Worm (Caenorhabditis elegans): ENCODE measurements around the gene C27H5.6.

ce11 chrII:7207649-7208048 lies 20.6 kb upstream of the C27H5.6 start:
- TF ChIP-seq lin-39 (tag; optimal IDR thresholded peaks at IDR 0.05) (no peak), ztf-7 (tag; optimal IDR thresholded peaks at IDR 0.05) (no peak), zag-1 (tag; optimal IDR thresholded peaks at IDR 0.05) (no peak), mep-1 (tag; optimal IDR thresholded peaks at IDR 0.05) (no peak), R02D3.7 (tag; optimal IDR thresholded peaks at IDR 0.05) (no peak), dve-1 (tag; optimal IDR thresholded peaks at IDR 0.05; ENCODE audit: insufficient read depth) (no peak), ztf-11 (tag; optimal IDR thresholded peaks at IDR 0.05) (no peak), rbr-2 (tag; optimal IDR thresholded peaks at IDR 0.05) (no peak), unc-39 (tag; optimal IDR thresholded peaks at IDR 0.05) (no peak), ceh-82 (tag; optimal IDR thresholded peaks at IDR 0.05) (no peak), hlh-30 (tag; optimal IDR thresholded peaks at IDR 0.05; ENCODE audit: insufficient read depth) (no peak), arid-1 (GFP tag; conservative IDR thresholded peaks at IDR 0.05) (no peak), F26F4.8 (GFP tag; conservative IDR thresholded peaks at IDR 0.05) (no peak)

Measured in whole organism, L4 larva.